Worm (Caenorhabditis elegans) whole organism, late embryonic: ENCODE data around the gene D2023.1.

ENCODE experiments used
- ceh-22 ChIP-seq: sonication (generic microtip); optimal IDR thresholded peaks from 2 replicates; lab custom pipeline; 2017; ENCODE audit warnings: missing biosample characterization, missing genetic modification characterization
- ceh-48 ChIP-seq: sonication (generic microtip); optimal IDR thresholded peaks from 2 replicates; lab custom pipeline; 2016; ENCODE audit warnings: missing genetic modification characterization, inconsistent platforms, missing compliant biosample characterization
- elt-2 ChIP-seq: sonication (generic microtip); optimal IDR thresholded peaks from 2 replicates; lab custom pipeline; 2016; ENCODE audit warnings: missing genetic modification reagents, missing genetic modification characterization, missing compliant biosample characterization
- npax-4 ChIP-seq: sonication (generic microtip); optimal IDR thresholded peaks from 2 replicates; lab custom pipeline; 2016; ENCODE audit warnings: missing genetic modification characterization, missing compliant biosample characterization
- unc-3 ChIP-seq, 2 experiments: fragments of 200-800 bp in 1 of 2; sonication (Bioruptor generic) in 1 of 2; sonication (generic microtip) in 1 of 2; conservative IDR thresholded peaks in 1 of 2; optimal IDR thresholded peaks in 1 of 2; 2 replicates each; pipeline versions ENCODE4 v1.3.6 to Lab custom; 2016 to 2022; ENCODE audit warnings: missing compliant biosample characterization in 2 of 2, missing genetic modification characterization in 2 of 2, missing genetic modification reagents in 1 of 2

DNA sequence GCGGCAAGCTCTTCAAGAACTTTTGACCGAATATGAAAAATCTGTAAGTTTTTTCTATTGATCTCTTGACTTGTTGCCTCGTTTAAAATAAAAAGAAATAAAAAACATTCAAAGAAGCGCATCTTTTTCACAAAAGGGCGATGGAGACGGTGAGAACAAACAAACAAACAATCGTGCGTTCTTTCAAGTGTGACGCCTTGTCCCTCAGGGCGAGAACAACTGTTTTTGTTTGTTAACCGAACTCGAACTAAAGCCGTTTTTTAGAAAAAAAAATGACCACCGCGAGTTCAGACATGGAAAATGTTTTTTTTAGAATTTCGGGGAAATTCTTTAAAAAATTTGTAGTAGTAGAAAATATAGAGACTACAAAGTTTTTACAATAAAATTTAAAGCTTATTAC lies 57.6 kb downstream of the D2023.1 start:
- TF ChIP-seq unc-3 (GFP tag; conservative IDR thresholded peaks at IDR 0.05; lab: Robert Waterston, UW) (no peak), unc-3 (tag; optimal IDR thresholded peaks at IDR 0.05; lab: Kevin White, UChicago) (no peak), npax-4 (tag; lab: Kevin White, UChicago) (no peak), elt-2 (tag; lab: Kevin White, UChicago) (no peak), ceh-22 (no peak), ceh-48 (tag; lab: Kevin White, UChicago) (no peak)
